Fruit fly (Drosophila melanogaster) whole organism, embryonic: ENCODE measurements around the gene CG31230.
A peak's percentile ranks its signal among the peaks of the same experiment; 100 is the strongest.

Source experiments
- Bteb2 ChIP-seq: fragments of 200-800 bp; sonication (Bioruptor generic); optimal IDR thresholded peaks from 2 replicates; lab custom pipeline; 2016; ENCODE audit warnings: missing biosample characterization, missing genetic modification characterization
- CG10274 ChIP-seq: fragments of 200-800 bp; sonication (Bioruptor generic); optimal IDR thresholded peaks from 3 replicates; lab custom pipeline; 2017; ENCODE audit warnings: missing biosample characterization, mild to moderate bottlenecking, missing genetic modification characterization
- CG10431 ChIP-seq: fragments of 200-800 bp; sonication (Bioruptor generic); optimal IDR thresholded peaks from 3 replicates; lab custom pipeline; 2018; ENCODE audit warnings: missing biosample characterization, mild to moderate bottlenecking, missing genetic modification characterization
- CG10543 ChIP-seq: fragments of 200-800 bp; sonication (Bioruptor generic); optimal IDR thresholded peaks from 3 replicates; lab custom pipeline; 2017; ENCODE audit warnings: missing biosample characterization, mild to moderate bottlenecking, missing genetic modification characterization, moderate library complexity
- CG11247 ChIP-seq: fragments of 200-800 bp; sonication (Bioruptor generic); IDR thresholded peaks from 2 replicates; pipeline ENCODE4 v1.3.6; 2022; ENCODE audit warnings: missing biosample characterization, missing genetic modification characterization
- CG14014 ChIP-seq: fragments of 200-800 bp; sonication (Bioruptor generic); IDR thresholded peaks from 2 replicates; pipeline ENCODE4 v1.3.6; 2022; ENCODE audit warnings: missing biosample characterization, missing genetic modification characterization
- CG3065 ChIP-seq: fragments of 200-800 bp; sonication (Bioruptor generic); optimal IDR thresholded peaks from 2 replicates; lab custom pipeline; 2016; ENCODE audit warnings: missing biosample characterization, missing genetic modification characterization
- CG3163 ChIP-seq: fragments of 200-800 bp; sonication (Bioruptor generic); optimal IDR thresholded peaks from 3 replicates; lab custom pipeline; 2016; ENCODE audit warnings: missing biosample characterization, missing genetic modification characterization
- CG32767 ChIP-seq: fragments of 200-800 bp; sonication (Bioruptor generic); IDR thresholded peaks from 2 replicates; pipeline ENCODE4 v1.3.6; 2022; ENCODE audit warnings: missing biosample characterization, missing genetic modification characterization
- CG32772 ChIP-seq: fragments of 200-800 bp; sonication (Bioruptor generic); IDR thresholded peaks from 2 replicates; pipeline ENCODE4 v1.3.6; 2022; ENCODE audit warnings: missing biosample characterization, missing genetic modification characterization
- CG3838 ChIP-seq: fragments of 200-800 bp; sonication (Bioruptor generic); optimal IDR thresholded peaks from 3 replicates; lab custom pipeline; 2016; ENCODE audit warnings: missing biosample characterization, missing genetic modification characterization
- CG4282 ChIP-seq: fragments of 200-800 bp; sonication (Bioruptor generic); optimal IDR thresholded peaks from 2 replicates; lab custom pipeline; 2016; ENCODE audit warnings: missing biosample characterization, missing genetic modification characterization
- CG4820 ChIP-seq: fragments of 200-800 bp; sonication (Bioruptor generic); optimal IDR thresholded peaks from 3 replicates; lab custom pipeline; 2016; ENCODE audit warnings: missing biosample characterization, missing genetic modification characterization
- CG7786 ChIP-seq: fragments of 200-800 bp; sonication (Bioruptor generic); optimal IDR thresholded peaks from 2 replicates; lab custom pipeline; 2016; ENCODE audit warnings: missing biosample characterization, missing genetic modification characterization
- Dad ChIP-seq: fragments of 200-800 bp; sonication (Bioruptor generic); optimal IDR thresholded peaks from 3 replicates; lab custom pipeline; 2016; ENCODE audit warnings: missing biosample characterization, missing genetic modification characterization
- H15 ChIP-seq: fragments of 200-800 bp; sonication (Bioruptor generic); IDR thresholded peaks from 3 replicates; pipeline ENCODE4 v1.3.6; 2022; ENCODE audit warnings: missing biosample characterization, missing genetic modification characterization
- HLHmδ ChIP-seq: fragments of 200-800 bp; sonication (Bioruptor generic); optimal IDR thresholded peaks from 2 replicates; lab custom pipeline; 2018; ENCODE audit warnings: missing biosample characterization, mild to moderate bottlenecking, missing genetic modification characterization, moderate library complexity
- Hand ChIP-seq: fragments of 200-800 bp; sonication (Bioruptor generic); optimal IDR thresholded peaks from 2 replicates; lab custom pipeline; 2017; ENCODE audit warnings: mild to moderate bottlenecking, missing biosample characterization, missing genetic modification reagents, missing genetic modification characterization
- Hr78 ChIP-seq, 2 experiments: fragments of 200-800 bp in 1 of 2; fragments of >200 bp in 1 of 2; sonication (Bioruptor generic) in 1 of 2; optimal IDR thresholded peaks; 2 replicates each; lab custom pipeline; 2017 to 2019; ENCODE audit warnings: missing biosample characterization in 2 of 2, missing genetic modification characterization in 2 of 2, mild to moderate bottlenecking in 1 of 2, moderate library complexity in 1 of 2
- Kr ChIP-seq: fragments of 200-800 bp; sonication (Bioruptor generic); optimal IDR thresholded peaks from 2 replicates; lab custom pipeline; 2017; ENCODE audit warnings: missing biosample characterization, mild to moderate bottlenecking, missing genetic modification characterization
- Nf-YB ChIP-seq: fragments of 200-800 bp; sonication (Bioruptor generic); optimal IDR thresholded peaks from 3 replicates; lab custom pipeline; 2019; ENCODE audit warnings: missing biosample characterization, mild to moderate bottlenecking, missing genetic modification characterization, moderate library complexity
- Ssrp ChIP-seq: fragments of 200-800 bp; sonication (Bioruptor generic); optimal IDR thresholded peaks from 2 replicates; lab custom pipeline; 2018; ENCODE audit warnings: missing biosample characterization, mild to moderate bottlenecking, missing genetic modification characterization, moderate library complexity
- Trl ChIP-seq, 3 experiments: fragments of >200 bp in 2 of 3; fragments of 200-800 bp in 1 of 3; sonication (Bioruptor generic) in 1 of 3; optimal IDR thresholded peaks; 2 replicates in 1 of 3; 3 replicates in 2 of 3; lab custom pipeline; 2016 to 2017; ENCODE audit warnings: missing biosample characterization in 1 of 3, missing genetic modification characterization in 1 of 3
- YL-1 ChIP-seq: fragments of 200-800 bp; sonication (Bioruptor generic); optimal IDR thresholded peaks from 3 replicates; lab custom pipeline; 2017; ENCODE audit warnings: missing biosample characterization, mild to moderate bottlenecking, missing genetic modification characterization
- ab ChIP-seq: fragments of 200-800 bp; sonication (Bioruptor generic); optimal IDR thresholded peaks from 2 replicates; lab custom pipeline; 2016; ENCODE audit warnings: missing biosample characterization, missing genetic modification characterization
- ara ChIP-seq: fragments of 200-800 bp; sonication (Bioruptor generic); IDR thresholded peaks from 2 replicates; pipeline ENCODE4 v1.3.6; 2022; ENCODE audit warnings: missing biosample characterization, missing genetic modification characterization
- bigmax ChIP-seq: fragments of 200-800 bp; sonication (Bioruptor generic); optimal IDR thresholded peaks from 2 replicates; lab custom pipeline; 2018; ENCODE audit warnings: missing biosample characterization, mild to moderate bottlenecking, missing genetic modification characterization
- bowl ChIP-seq: fragments of 200-800 bp; sonication (Bioruptor generic); IDR thresholded peaks from 2 replicates; pipeline ENCODE4 v1.3.6; 2022; ENCODE audit warnings: missing biosample characterization, missing genetic modification characterization
- cad ChIP-seq: fragments of >200 bp; optimal IDR thresholded peaks from 2 replicates; lab custom pipeline; 2017; ENCODE audit warnings: missing biosample characterization, missing genetic modification characterization
- dmrt99B ChIP-seq: fragments of 200-800 bp; sonication (Bioruptor generic); optimal IDR thresholded peaks from 2 replicates; lab custom pipeline; 2018; ENCODE audit warnings: missing biosample characterization, mild to moderate bottlenecking, missing genetic modification characterization, moderate library complexity
- en ChIP-seq: fragments of 200-800 bp; sonication (Bioruptor generic); optimal IDR thresholded peaks from 2 replicates; lab custom pipeline; 2016; ENCODE audit warnings: missing biosample characterization, missing genetic modification characterization
- esg ChIP-seq: fragments of 200-800 bp; sonication (Bioruptor generic); conservative IDR thresholded peaks from 2 replicates; pipeline ENCODE4 v1.3.6; 2022; ENCODE audit warnings: missing biosample characterization, missing genetic modification characterization
- ewg ChIP-seq: fragments of 200-800 bp; sonication (Bioruptor generic); optimal IDR thresholded peaks from 3 replicates; lab custom pipeline; 2017; ENCODE audit warnings: mild to moderate bottlenecking, missing biosample characterization, missing genetic modification reagents, missing genetic modification characterization
- grn ChIP-seq: fragments of 200-800 bp; sonication (Bioruptor generic); optimal IDR thresholded peaks from 3 replicates; lab custom pipeline; 2017; ENCODE audit warnings: missing biosample characterization, missing genetic modification characterization
- insv ChIP-seq, 2 experiments: fragments of 200-800 bp; sonication (Bioruptor generic); optimal IDR thresholded peaks; 3 replicates each; lab custom pipeline; 2016 to 2018; ENCODE audit warnings: missing biosample characterization in 2 of 2, missing genetic modification characterization in 2 of 2
- inv ChIP-seq: fragments of 200-800 bp; sonication (Bioruptor generic); IDR thresholded peaks from 2 replicates; pipeline ENCODE4 v1.3.6; 2022; ENCODE audit warnings: missing biosample characterization, missing genetic modification characterization; ENCODE audit not compliant: partially characterized antibody
- kni ChIP-seq: fragments of 200-800 bp; sonication (Bioruptor generic); optimal IDR thresholded peaks from 3 replicates; lab custom pipeline; 2017; ENCODE audit warnings: mild to moderate bottlenecking, missing biosample characterization, missing genetic modification reagents, missing genetic modification characterization
- lbe ChIP-seq: fragments of 200-800 bp; sonication (Bioruptor generic); optimal IDR thresholded peaks from 2 replicates; lab custom pipeline; 2016; ENCODE audit warnings: missing biosample characterization, mild to moderate bottlenecking, missing genetic modification characterization
- mirr ChIP-seq: fragments of 200-800 bp; sonication (Bioruptor generic); optimal IDR thresholded peaks from 3 replicates; lab custom pipeline; 2018; ENCODE audit warnings: missing biosample characterization, mild to moderate bottlenecking, missing genetic modification characterization
- mld ChIP-seq: fragments of 200-800 bp; sonication (Bioruptor generic); IDR thresholded peaks from 3 replicates; pipeline ENCODE4 v1.3.6; 2022; ENCODE audit warnings: missing biosample characterization, missing genetic modification characterization; ENCODE audit not compliant: partially characterized antibody
- pzg ChIP-seq: fragments of 200-800 bp; sonication (Bioruptor generic); optimal IDR thresholded peaks from 3 replicates; lab custom pipeline; 2018; ENCODE audit warnings: missing biosample characterization, mild to moderate bottlenecking, missing genetic modification characterization, moderate library complexity
- seq ChIP-seq: fragments of 200-800 bp; sonication (Bioruptor generic); IDR thresholded peaks from 2 replicates; pipeline ENCODE4 v1.3.6; 2022; ENCODE audit warnings: missing biosample characterization, missing genetic modification characterization
- sqz ChIP-seq: fragments of 200-800 bp; sonication (Bioruptor generic); optimal IDR thresholded peaks from 3 replicates; lab custom pipeline; 2018; ENCODE audit warnings: missing biosample characterization, mild to moderate bottlenecking, missing genetic modification characterization
- sr ChIP-seq: fragments of 200-800 bp; sonication (Bioruptor generic); IDR thresholded peaks from 3 replicates; pipeline ENCODE4 v1.3.6; 2022; ENCODE audit warnings: missing biosample characterization, missing genetic modification characterization
- tin ChIP-seq: fragments of 200-800 bp; sonication (Bioruptor generic); optimal IDR thresholded peaks from 3 replicates; lab custom pipeline; 2016; ENCODE audit warnings: missing biosample characterization, missing genetic modification characterization
- toy ChIP-seq: fragments of 200-800 bp; sonication (Bioruptor generic); IDR thresholded peaks from 2 replicates; pipeline ENCODE4 v1.3.6; 2022; ENCODE audit warnings: missing biosample characterization, missing genetic modification characterization
- ttk ChIP-seq: fragments of 200-800 bp; sonication (Bioruptor generic); IDR thresholded peaks from 2 replicates; pipeline ENCODE4 v2.1.2; 2022; ENCODE audit warnings: missing biosample characterization, missing genetic modification characterization
- tx ChIP-seq: fragments of 200-800 bp; sonication (Bioruptor generic); optimal IDR thresholded peaks from 2 replicates; lab custom pipeline; 2016; ENCODE audit warnings: missing biosample characterization, missing genetic modification characterization
- wor ChIP-seq: fragments of 200-800 bp; sonication (Bioruptor generic); IDR thresholded peaks from 2 replicates; pipeline ENCODE4 v1.3.6; 2022; ENCODE audit warnings: missing biosample characterization, missing genetic modification characterization
- zf30C ChIP-seq: fragments of 200-800 bp; sonication (Bioruptor generic); optimal IDR thresholded peaks from 3 replicates; lab custom pipeline; 2018; ENCODE audit warnings: missing biosample characterization, mild to moderate bottlenecking, missing genetic modification characterization

CG31230 gene

dm6 chr3R:18670441-18671111, 903 bp upstream of the CG31230 start (continued):
- TF ChIP-seq zf30C (GFP tag; lab: Kevin White, UChicago) (no peak), Bteb2 (GFP tag; lab: Kevin White, UChicago) (no peak), inv (GFP tag; lab: Robert Waterston, UW) (no peak), sr (no peak), dmrt99B (tag; lab: Kevin White, UChicago) (peak; percentile 80), ara (GFP tag; lab: Robert Waterston, UW) (no peak), kni (GFP tag; lab: Kevin White, UChicago) (no peak), CG7786 (no peak), seq (GFP tag; lab: Robert Waterston, UW) (no peak; the same call in 1 of the 2 replicates), CG4282 (GFP tag; lab: Kevin White, UChicago) (no peak), grn (GFP tag; lab: Kevin White, UChicago) (peak; percentile 85), wor (no peak), ttk (GFP tag; lab: Robert Waterston, UW) (0 out of 2 replicates have a peak, but pooled peaks have one; percentile 29), Trl (optimal IDR thresholded peaks at IDR 0.05; lab: Kevin White, UChicago) (peak; percentile 79 to 80), Trl (GFP tag; optimal IDR thresholded peaks at IDR 0.05; lab: Kevin White, UChicago) (no peak), H15 (GFP tag; lab: Robert Waterston, UW) (no peak), mirr (no peak), CG11247 (0 out of 2 replicates have a peak, but pooled peaks have one; percentile 17), lbe (GFP tag; lab: Kevin White, UChicago) (no peak), esg (GFP tag; lab: Robert Waterston, UW) (0 out of 2 replicates have a peak, but pooled peaks have one; percentile 20), Hand (GFP tag; lab: Kevin White, UChicago) (no peak), YL-1 (GFP tag; lab: Kevin White, UChicago) (no peak), CG4820 (no peak), toy (GFP tag; lab: Robert Waterston, UW) (no peak), CG32767 (GFP tag; lab: Robert Waterston, UW) (peak; percentile 36; the same call in 1 of the 2 replicates), CG10431 (GFP tag; lab: Kevin White, UChicago) (no peak), Ssrp (tag; lab: Kevin White, UChicago) (peak; percentile 58), Kr (GFP tag; lab: Kevin White, UChicago) (no peak), CG3065 (no peak), Nf-YB (peak; percentile 22), CG10274 (no peak), bowl (GFP tag; lab: Robert Waterston, UW) (no peak), cad (no peak), tin (GFP tag; lab: Kevin White, UChicago) (peak; percentile 5), insv (GFP tag; optimal IDR thresholded peaks at IDR 0.05; lab: Kevin White, UChicago) (no peak), CG3163 (GFP tag; lab: Kevin White, UChicago) (no peak), ewg (GFP tag; lab: Kevin White, UChicago) (peak; percentile 43), HLHmδ (GFP tag; lab: Kevin White, UChicago) (no peak), sqz (no peak), en (GFP tag; lab: Kevin White, UChicago) (no peak), Dad (GFP tag; lab: Kevin White, UChicago) (no peak), Hr78 (GFP tag; optimal IDR thresholded peaks at IDR 0.05; lab: Kevin White, UChicago) (no peak), mld (no peak), bigmax (GFP tag; lab: Kevin White, UChicago) (no peak), ab (GFP tag; lab: Kevin White, UChicago) (no peak), CG10543 (GFP tag; lab: Kevin White, UChicago) (no peak), CG32772 (GFP tag; lab: Robert Waterston, UW) (no peak), pzg (no peak), CG3838 (no peak), tx (GFP tag; lab: Kevin White, UChicago) (no peak), CG14014 (no peak)
